Fruit fly (Drosophila melanogaster) whole organism, adult: Measurements from ENCODE around the gene lectin-21Cb.
A peak's percentile ranks its signal among the peaks of the same experiment; 100 is the strongest.

Source experiments
- CG11617 ChIP-seq: fragments of 200-800 bp; sonication (Bioruptor generic); optimal IDR thresholded peaks from 2 replicates; lab custom pipeline; 2017; ENCODE audit warnings: mild to moderate bottlenecking, missing biosample characterization, missing genetic modification reagents, missing genetic modification characterization
- CG12768 ChIP-seq: fragments of 200-800 bp; sonication (Bioruptor generic); optimal IDR thresholded peaks from 2 replicates; lab custom pipeline; 2017; ENCODE audit warnings: missing biosample characterization, missing genetic modification characterization, mild to moderate bottlenecking, moderate library complexity, missing genetic modification reagents
- CG14711 ChIP-seq: fragments of 200-800 bp; sonication (Bioruptor generic); optimal IDR thresholded peaks from 2 replicates; lab custom pipeline; 2018; ENCODE audit warnings: missing biosample characterization, mild to moderate bottlenecking, missing genetic modification characterization, moderate library complexity
- CG1620 ChIP-seq: fragments of 200-800 bp; sonication (Bioruptor generic); optimal IDR thresholded peaks from 2 replicates; lab custom pipeline; 2016; ENCODE audit warnings: missing biosample characterization, missing genetic modification characterization
- CG33017 ChIP-seq: fragments of 200-800 bp; sonication (Bioruptor generic); optimal IDR thresholded peaks from 2 replicates; lab custom pipeline; 2018; ENCODE audit warnings: missing biosample characterization, mild to moderate bottlenecking, missing genetic modification characterization, moderate library complexity
- CG5204 ChIP-seq: fragments of 200-800 bp; sonication (Bioruptor generic); optimal IDR thresholded peaks from 2 replicates; lab custom pipeline; 2016; ENCODE audit warnings: missing biosample characterization, missing genetic modification characterization
- CG7045 ChIP-seq: fragments of 200-800 bp; sonication (Bioruptor generic); optimal IDR thresholded peaks from 2 replicates; lab custom pipeline; 2017; ENCODE audit warnings: missing biosample characterization, mild to moderate bottlenecking, missing genetic modification characterization
- CG7101 ChIP-seq: fragments of 200-800 bp; sonication (Bioruptor generic); optimal IDR thresholded peaks from 2 replicates; lab custom pipeline; 2018; ENCODE audit warnings: missing biosample characterization, mild to moderate bottlenecking, missing genetic modification characterization, moderate library complexity
- Clk ChIP-seq: fragments of 200-800 bp; sonication (Bioruptor generic); optimal IDR thresholded peaks from 2 replicates; lab custom pipeline; 2017; ENCODE audit warnings: missing biosample characterization, missing genetic modification characterization
- Crg-1 ChIP-seq: fragments of 200-800 bp; sonication (Bioruptor generic); optimal IDR thresholded peaks from 2 replicates; lab custom pipeline; 2016; ENCODE audit warnings: missing biosample characterization, missing genetic modification characterization
- Hr96 ChIP-seq: fragments of 200-800 bp; sonication (Bioruptor generic); optimal IDR thresholded peaks from 2 replicates; lab custom pipeline; 2016; ENCODE audit warnings: missing biosample characterization, missing genetic modification characterization
- Mnt ChIP-seq: fragments of 200-800 bp; sonication (Bioruptor generic); optimal IDR thresholded peaks from 2 replicates; lab custom pipeline; 2016; ENCODE audit warnings: missing biosample characterization, mild to moderate bottlenecking, missing genetic modification characterization
- bab1 ChIP-seq: fragments of 200-800 bp; sonication (Bioruptor generic); optimal IDR thresholded peaks from 3 replicates; lab custom pipeline; 2019; ENCODE audit warnings: missing biosample characterization, mild to moderate bottlenecking, missing genetic modification characterization, moderate library complexity
- cic ChIP-seq: fragments of 200-800 bp; sonication (Bioruptor generic); optimal IDR thresholded peaks from 2 replicates; lab custom pipeline; 2017; ENCODE audit warnings: missing biosample characterization, mild to moderate bottlenecking, missing genetic modification characterization, moderate library complexity
- cnc ChIP-seq, 2 experiments: fragments of >200 bp; optimal IDR thresholded peaks; 2 replicates each; lab custom pipeline; 2017
- kay ChIP-seq: fragments of 200-800 bp; sonication (Bioruptor generic); peaks from one replicate; lab custom pipeline; 2016; ENCODE audit warnings: missing biosample characterization, missing genetic modification characterization, borderline replicate concordance
- ovo ChIP-seq: fragments of 200-800 bp; sonication (Bioruptor generic); optimal IDR thresholded peaks from 2 replicates; lab custom pipeline; 2016; ENCODE audit warnings: missing biosample characterization, missing genetic modification characterization
- pad ChIP-seq: fragments of 200-800 bp; sonication (Bioruptor generic); optimal IDR thresholded peaks from 3 replicates; lab custom pipeline; 2017; ENCODE audit warnings: missing biosample characterization, missing genetic modification characterization, mild to moderate bottlenecking, moderate library complexity, missing genetic modification reagents
- tj ChIP-seq: fragments of 200-800 bp; sonication (Bioruptor generic); optimal IDR thresholded peaks from 3 replicates; lab custom pipeline; 2017; ENCODE audit warnings: missing biosample characterization, mild to moderate bottlenecking, missing genetic modification characterization, moderate library complexity
- toe ChIP-seq: fragments of 200-800 bp; sonication (Bioruptor generic); optimal IDR thresholded peaks from 2 replicates; lab custom pipeline; 2016; ENCODE audit warnings: missing biosample characterization, missing genetic modification characterization

Gene lectin-21Cb

DNA sequence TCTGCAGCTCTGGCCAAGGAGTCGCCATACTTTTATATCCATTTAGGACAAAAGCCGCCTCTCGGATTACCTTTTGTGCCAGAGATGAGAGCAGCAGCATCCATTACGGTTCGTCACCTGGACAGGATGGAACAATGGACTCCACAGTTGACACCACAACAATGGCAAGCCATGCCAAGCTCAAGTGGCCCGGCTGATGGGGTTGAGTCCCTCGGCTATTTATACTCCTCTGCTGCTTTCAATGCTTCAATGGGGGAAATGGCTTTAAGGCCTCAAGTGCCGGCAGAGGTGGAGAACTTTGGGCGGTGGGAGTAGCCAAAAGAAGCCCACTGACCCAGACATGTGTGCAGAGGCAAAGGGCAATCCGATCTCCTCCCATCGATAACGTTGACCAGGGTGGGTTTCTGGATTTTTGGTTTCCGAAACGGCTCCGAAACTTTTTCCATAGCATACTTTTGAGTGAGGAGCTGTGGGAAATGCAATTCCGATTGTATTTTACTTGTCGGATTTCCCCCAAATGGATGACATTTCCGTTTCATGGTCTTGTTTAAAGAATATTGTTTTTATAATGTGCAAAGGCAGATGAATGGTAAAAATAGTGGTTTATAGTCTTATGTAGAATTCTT, 44.3 kb downstream of the lectin-21Cb start, which contains the start of gene Ptth:
TSS of gene Ptth (minus strand) at position 338 of the 626 bp plus-strand sequence.
- TF ChIP-seq CG11617 (GFP tag; lab: Kevin White, UChicago) (no peak), bab1 (GFP tag; lab: Kevin White, UChicago) (peak; percentile 10), kay (GFP tag; lab: Kevin White, UChicago) (no peak), ovo (GFP tag; lab: Kevin White, UChicago) (no peak)

dm6 chr2L:574226-574625, 46.8 kb downstream of the lectin-21Cb start, which contains the start of the genes Ipk2 and cold:
Gene Ipk2, minus strand, starts transcription at chr2L:574264.
Gene cold, plus strand, starts transcription at chr2L:574291.
- TF ChIP-seq cnc (optimal IDR thresholded peaks at IDR 0.05; lab: Kevin White, UChicago) (no peak), pad (GFP tag; lab: Kevin White, UChicago) (peak; percentile 83), Hr96 (peak; percentile 81), bab1 (GFP tag; lab: Kevin White, UChicago) (peak; percentile 86), Clk (GFP tag; lab: Kevin White, UChicago) (peak; percentile 83), tj (GFP tag; lab: Kevin White, UChicago) (peak; percentile 54), CG7045 (GFP tag; lab: Kevin White, UChicago) (peak; percentile 82), CG5204 (peak; percentile 84), CG1620 (GFP tag; lab: Kevin White, UChicago) (peak; percentile 93), ovo (GFP tag; lab: Kevin White, UChicago) (peak; percentile 31), CG12768 (GFP tag; lab: Kevin White, UChicago) (peak; percentile 88), CG14711 (tag; lab: Kevin White, UChicago) (peak; percentile 70), CG7101 (tag; lab: Kevin White, UChicago) (peak; percentile 86), Crg-1 (peak; percentile 90), CG33017 (tag; lab: Kevin White, UChicago) (peak; percentile 64), Mnt (GFP tag; lab: Kevin White, UChicago) (peak; percentile 83), cic (peak; percentile 53), toe (GFP tag; lab: Kevin White, UChicago) (peak; percentile 89), CG11617 (GFP tag; lab: Kevin White, UChicago) (peak; percentile 83), kay (GFP tag; lab: Kevin White, UChicago) (no peak)
